Fruit fly (Drosophila melanogaster): ENCODE measurements around the gene CG34382.

dm6 chr3L:9899046-9899659 lies 20.4 kb downstream of the CG34382 start, which contains the start of gene nudE:
- TF ChIP-seq br (GFP tag; optimal IDR thresholded peaks at IDR 0.05) (peak; percentile 50), jim (GFP tag; optimal IDR thresholded peaks at IDR 0.05) (no peak), h (GFP tag; optimal IDR thresholded peaks at IDR 0.05) (peak; percentile 65), OdsH (GFP tag; optimal IDR thresholded peaks at IDR 0.05) (no peak)
